Fruit fly (Drosophila melanogaster) ovary, adult (tissue): Measurements from ENCODE around the gene CG8997.

Source experiments
- CG17801 ChIP-seq: fragments of 200-800 bp; optimal IDR thresholded peaks from 2 replicates; lab custom pipeline; 2019; ENCODE audit warnings: missing biosample characterization, mild to moderate bottlenecking, missing genetic modification characterization, moderate library complexity; ENCODE audit not compliant: partially characterized antibody

The CG8997 gene

dm6 chr2L:13801166-13801565 lies 44.0 kb downstream of the CG8997 start:
- TF ChIP-seq CG17801 (GFP tag; lab: Kevin White, UChicago): no peak
